Fruit fly (Drosophila melanogaster) Kc167 (cell line): ENCODE measurements around the gene NitFhit.

Source experiments
- insv ChIP-seq: fragments of >200 bp; optimal IDR thresholded peaks from 3 replicates; lab custom pipeline; 2018; ENCODE audit warnings: missing external identifiers
- psq ChIP-seq: fragments of >200 bp; optimal IDR thresholded peaks from 2 replicates; lab custom pipeline; 2017; ENCODE audit warnings: missing external identifiers

DNA sequence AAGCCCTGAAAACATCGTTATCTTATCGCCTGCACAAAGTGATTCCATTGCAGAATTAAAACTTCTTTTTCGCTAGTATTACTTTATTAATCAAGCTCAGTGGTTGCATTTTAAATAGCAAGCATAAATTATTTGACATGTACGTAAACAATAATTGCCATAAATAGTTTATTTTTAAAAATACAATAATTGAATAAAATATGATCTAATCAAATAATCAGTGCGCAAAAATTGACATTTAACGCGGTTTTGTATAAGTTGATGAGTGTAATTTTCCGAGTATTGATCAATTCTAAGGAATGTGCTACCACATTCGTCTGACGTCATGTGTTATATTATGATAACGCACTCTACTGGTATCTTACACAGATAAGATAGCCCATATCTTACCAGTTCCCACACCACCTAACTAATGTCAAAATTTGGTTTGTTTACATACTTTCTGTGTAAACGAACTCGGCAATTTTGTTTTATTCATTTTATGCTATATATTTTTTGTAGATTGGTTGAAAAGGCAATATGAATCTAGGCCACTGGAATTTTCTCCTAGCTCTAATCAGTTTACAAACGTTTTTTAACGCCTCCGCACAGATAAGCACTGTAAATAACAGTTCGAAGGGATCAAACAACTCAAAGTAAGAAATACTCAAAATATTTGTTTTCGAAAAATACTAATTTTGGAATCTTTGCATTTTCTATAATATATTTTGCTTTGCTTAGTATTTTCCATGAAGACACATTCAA lies 44.1 kb downstream of the NitFhit start, which contains the start of gene mthl14:
- TF ChIP-seq psq (lab: Kevin White, UChicago): no peak
- no peak for TF ChIP-seq insv (lab: Kevin White, UChicago)
